1 worm cellular context compared by ENCODE assay signal in genomic region chrV:12637764-12638502, ce11.
TF ChIP-seq lines count a peak whose summit lies in the region.

No protein-coding gene starts in this region.

TF ChIP-seq in whole organism, L1 larva, 84 proteins besides CTCF, POLR2A, EP300 and RAD21 (continued from another document):
- peak in 1 of 6 experiments; percentile 3 for TF ChIP-seq elt-3 (tag; optimal IDR thresholded peaks at IDR 0.05; lab: Kevin White, UChicago)
